Fruit fly (Drosophila melanogaster) whole organism: Measurements from ENCODE around the gene CG14879.

Experiments used
- CG8478 ChIP-seq: fragments of >200 bp; optimal IDR thresholded peaks from 2 replicates; lab custom pipeline; 2018; ENCODE audit warnings: inconsistent platforms
- Dll ChIP-seq: fragments of >200 bp; optimal IDR thresholded peaks from 2 replicates; lab custom pipeline; 2017
- EcR ChIP-seq, 2 experiments: fragments of >200 bp; optimal IDR thresholded peaks; 2 replicates each; lab custom pipeline; 2017; ENCODE audit warnings: missing biosample characterization in 2 of 2, missing genetic modification characterization in 2 of 2, missing genetic modification reagents in 2 of 2
- pan ChIP-seq: fragments of >200 bp; optimal IDR thresholded peaks from 2 replicates; lab custom pipeline; 2017
- psq ChIP-seq: fragments of >200 bp; optimal IDR thresholded peaks from 2 replicates; lab custom pipeline; 2017
- usp ChIP-seq: fragments of >200 bp; optimal IDR thresholded peaks from 2 replicates; lab custom pipeline; 2017; ENCODE audit warnings: missing biosample characterization, missing genetic modification characterization, mixed read lengths

The CG14879 gene

DNA sequence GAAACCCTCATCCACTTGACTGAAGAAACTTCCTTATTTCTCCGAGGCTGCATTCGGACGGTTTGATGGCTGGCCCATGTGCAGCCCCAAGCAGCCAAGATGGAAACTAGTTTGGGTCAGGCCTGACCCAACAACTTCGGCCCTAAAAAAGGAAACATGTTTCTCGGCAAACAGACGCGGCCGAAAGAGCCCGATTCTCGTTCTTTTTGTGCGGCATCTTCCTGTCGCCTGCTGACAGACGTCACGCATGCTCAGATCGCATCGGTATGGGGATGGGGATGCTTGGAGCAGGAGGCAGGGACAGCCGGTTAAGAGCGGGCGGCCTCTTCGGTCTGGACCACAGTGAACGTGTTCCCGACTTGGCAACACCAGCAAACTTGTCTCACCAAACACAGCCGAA lies 32.3 kb downstream of the CG14879 start:
- TF ChIP-seq pan (lab: Kevin White, UChicago) (no peak), CG8478 (lab: Kevin White, UChicago) (no peak), Dll (lab: Kevin White, UChicago) (no peak), psq (lab: Kevin White, UChicago) (no peak), usp (GFP tag; lab: Kevin White, UChicago) (no peak), EcR (GFP tag; optimal IDR thresholded peaks at IDR 0.05; lab: Kevin White, UChicago) (no peak)

DNA sequence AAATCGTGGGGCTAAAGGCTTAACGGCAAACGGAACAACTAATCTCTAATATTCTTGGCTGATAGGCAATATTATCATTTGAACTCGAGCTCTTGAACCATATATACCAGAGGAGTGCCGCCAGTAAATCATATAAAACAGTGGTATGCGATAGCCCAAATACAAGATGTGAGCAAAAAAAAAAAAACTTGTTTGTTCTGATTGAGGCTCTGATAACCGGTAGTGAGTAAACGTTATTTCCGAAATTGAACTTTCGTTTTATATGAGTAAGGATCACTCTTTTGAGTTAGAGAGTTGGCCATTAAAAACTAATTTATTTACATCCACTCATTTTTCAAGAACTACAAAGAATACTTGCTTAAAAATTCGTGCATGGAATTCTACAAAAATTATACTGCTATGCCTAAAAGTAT lies 38.9 kb downstream of the CG14879 start:
- TF ChIP-seq pan (lab: Kevin White, UChicago), result no peak
- no peak for TF ChIP-seq EcR (GFP tag; optimal IDR thresholded peaks at IDR 0.05; lab: Kevin White, UChicago)
- no peak for TF ChIP-seq Dll (lab: Kevin White, UChicago)
- TF ChIP-seq psq (lab: Kevin White, UChicago), result no peak
- no peak for TF ChIP-seq usp (GFP tag; lab: Kevin White, UChicago)
- no peak for TF ChIP-seq CG8478 (lab: Kevin White, UChicago)

DNA sequence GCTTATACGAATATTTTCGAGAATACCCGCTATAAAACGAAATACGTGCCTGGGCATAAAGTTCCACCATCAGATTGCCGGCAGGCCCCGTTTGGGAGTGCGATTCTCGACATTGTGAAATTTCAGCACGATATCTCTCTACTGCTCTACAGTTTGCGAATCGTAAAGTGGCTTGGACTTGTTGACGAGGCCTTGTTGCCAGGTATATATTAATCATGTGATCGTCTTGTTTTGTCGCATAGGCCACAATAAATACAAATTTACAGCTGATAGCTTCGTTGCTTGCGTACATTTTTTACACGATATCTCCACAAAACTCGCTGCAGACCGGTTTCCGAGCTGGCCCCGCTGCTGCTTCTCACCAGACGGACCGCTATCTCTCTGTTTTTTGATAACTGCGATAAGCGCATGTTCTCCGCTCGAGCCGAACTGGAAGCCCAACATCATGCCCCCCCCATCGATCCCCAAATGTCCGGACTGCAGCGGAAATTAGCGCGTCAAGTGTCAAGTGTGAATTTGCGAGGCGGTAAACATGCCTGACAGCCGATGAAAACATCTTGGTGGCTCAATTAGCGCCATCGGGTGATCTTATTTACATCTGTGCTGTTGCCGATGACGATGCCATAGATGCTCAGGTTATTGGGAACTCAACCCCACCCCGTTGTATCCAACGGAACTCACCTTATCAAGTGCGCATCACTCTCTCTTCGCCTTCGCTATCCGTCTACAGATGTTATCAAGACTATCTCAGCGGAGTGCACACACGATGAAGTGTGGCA lies 39.5 kb downstream of the CG14879 start:
- TF ChIP-seq Dll (lab: Kevin White, UChicago) (no peak), EcR (GFP tag; optimal IDR thresholded peaks at IDR 0.05; lab: Kevin White, UChicago) (no peak), CG8478 (lab: Kevin White, UChicago) (no peak), usp (GFP tag; lab: Kevin White, UChicago) (no peak), psq (lab: Kevin White, UChicago) (no peak), pan (lab: Kevin White, UChicago) (no peak)

DNA sequence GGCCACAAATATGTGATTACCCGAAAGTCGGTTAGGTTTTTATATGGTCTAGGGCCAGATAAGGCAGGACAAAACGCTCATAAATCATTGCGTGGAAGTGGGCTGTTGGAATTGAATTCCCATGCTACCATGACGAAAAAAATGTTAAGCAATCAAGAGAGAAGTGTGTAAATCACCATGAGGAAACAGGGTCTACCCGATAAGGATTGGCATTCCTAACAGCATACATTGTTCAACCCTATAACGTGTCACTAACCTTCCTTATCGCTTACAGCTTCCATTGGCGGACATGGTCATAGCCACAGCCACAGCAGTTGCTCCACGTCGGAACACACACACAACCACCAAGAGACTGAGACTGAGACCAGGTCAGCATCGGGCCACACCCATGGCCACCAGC lies 41.0 kb downstream of the CG14879 start:
- TF ChIP-seq EcR (GFP tag; optimal IDR thresholded peaks at IDR 0.05; lab: Kevin White, UChicago) (no peak), CG8478 (lab: Kevin White, UChicago) (no peak)

DNA sequence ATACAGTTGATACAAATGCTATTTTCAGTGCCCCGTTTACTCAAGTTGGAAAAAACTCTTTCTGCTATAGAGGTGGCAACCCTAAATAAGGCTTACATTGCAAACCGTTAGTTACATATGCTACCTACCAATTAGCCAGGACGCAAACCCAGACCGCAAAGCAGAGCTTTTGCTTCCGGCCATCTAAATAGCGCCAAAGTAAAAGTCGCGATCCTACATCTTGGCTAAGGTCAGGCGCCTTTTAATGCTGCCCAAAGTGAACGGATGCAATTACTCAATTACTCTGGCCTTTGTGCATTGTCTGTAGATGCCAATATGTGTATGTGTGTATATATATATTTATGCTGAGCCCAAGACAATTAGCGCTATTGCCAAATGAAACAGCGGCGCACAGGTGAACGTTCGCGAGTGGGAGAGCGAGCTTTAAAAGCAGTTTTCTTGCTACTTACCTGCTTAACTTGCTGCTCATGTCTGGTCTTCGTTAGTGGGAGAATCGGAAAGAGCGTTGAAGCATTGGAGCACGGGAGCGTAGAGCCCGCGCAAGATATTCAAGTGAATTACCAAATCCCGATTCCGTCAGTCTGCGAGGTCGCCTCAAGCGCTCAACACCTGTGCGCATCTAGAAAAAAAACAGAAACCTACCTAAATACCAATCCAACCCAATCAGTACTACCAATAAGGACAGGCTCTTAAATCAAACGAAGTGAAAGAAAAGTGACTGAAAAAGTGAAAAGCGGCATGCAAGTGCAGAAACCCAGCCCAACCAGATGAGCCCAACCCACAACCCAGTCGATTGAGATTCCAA lies 43.6 kb downstream of the CG14879 start, which contains the start of gene Zip89B:
Gene Zip89B, plus strand, starts transcription at position 574 of the 805 bp plus-strand sequence.
- no peak for TF ChIP-seq usp (GFP tag; lab: Kevin White, UChicago)
- no peak for TF ChIP-seq CG8478 (lab: Kevin White, UChicago)
- TF ChIP-seq Dll (lab: Kevin White, UChicago), result no peak
- TF ChIP-seq EcR (GFP tag; optimal IDR thresholded peaks at IDR 0.05; lab: Kevin White, UChicago), result peak in 1 of 2 experiments; percentile 59
- TF ChIP-seq psq (lab: Kevin White, UChicago), result no peak
- TF ChIP-seq pan (lab: Kevin White, UChicago), result no peak
